ENCODE assay signal across 4 fruit fly cellular contexts in genomic region chr3L:6961992-6962570, dm6.
TF ChIP-seq lines count a peak whose summit lies in the region.

No protein-coding gene starts in this region.

- no peak for TF ChIP-seq CTCF in whole organism, embryonic (GFP tag; optimal IDR thresholded peaks at IDR 0.05; lab: Kevin White, UChicago)

TF ChIP-seq in whole organism, adult, 20 proteins besides CTCF, POLR2A, EP300 and RAD21:
- TF ChIP-seq kay (GFP tag; lab: Kevin White, UChicago; ENCODE audit: borderline replicate concordance) (peak; percentile 89), cic (GFP tag; optimal IDR thresholded peaks at IDR 0.05; lab: Kevin White, UChicago) (peak; percentile 31), ovo (GFP tag; optimal IDR thresholded peaks at IDR 0.05; lab: Kevin White, UChicago) (no peak)
TF ChIP-seq in whole organism, adult: peak in this region for 2.

TF ChIP-seq in whole organism, embryonic, 481 proteins besides CTCF, POLR2A, EP300 and RAD21:
- TF ChIP-seq CG34376 (GFP tag; optimal IDR thresholded peaks at IDR 0.05; lab: Kevin White, UChicago) (peak; percentile 53), dysf (GFP tag; IDR thresholded peaks at IDR 0.05; lab: Robert Waterston, UW) (no peak), CG15073 (GFP tag; optimal IDR thresholded peaks at IDR 0.05; lab: Kevin White, UChicago) (no peak), exex (tag; optimal IDR thresholded peaks at IDR 0.05; lab: Kevin White, UChicago) (peak; percentile 71), CG4360 (GFP tag; IDR thresholded peaks at IDR 0.05; lab: Robert Waterston, UW) (no peak), CG6654 (GFP tag; optimal IDR thresholded peaks at IDR 0.05; lab: Kevin White, UChicago) (no peak), dmrt11E (tag; optimal IDR thresholded peaks at IDR 0.05; lab: Kevin White, UChicago) (no peak), Ets65A (GFP tag; lab: Kevin White, UChicago) (peak; percentile 75), CG5180 (GFP tag; optimal IDR thresholded peaks at IDR 0.05; lab: Kevin White, UChicago) (no peak), corto (GFP tag; optimal IDR thresholded peaks at IDR 0.05; lab: Kevin White, UChicago) (peak; percentile 16), CG17612 (GFP tag; IDR thresholded peaks at IDR 0.05; lab: Robert Waterston, UW) (no peak), Pdp1 (GFP tag; optimal IDR thresholded peaks at IDR 0.05; lab: Kevin White, UChicago) (peak in 1 of 2 experiments; percentile 73), grn (GFP tag; optimal IDR thresholded peaks at IDR 0.05; lab: Kevin White, UChicago) (peak; percentile 50), CG9932 (GFP tag; IDR thresholded peaks at IDR 0.05; lab: Robert Waterston, UW) (no peak), br (optimal IDR thresholded peaks at IDR 0.05; lab: Kevin White, UChicago) (no peak), stwl (tag; optimal IDR thresholded peaks at IDR 0.05; lab: Kevin White, UChicago) (no peak), p53 (GFP tag; optimal IDR thresholded peaks at IDR 0.05; lab: Kevin White, UChicago) (no peak)

TF ChIP-seq in whole organism, prepupa, 60 proteins besides CTCF, POLR2A, EP300 and RAD21:
- peak; percentile 80 for TF ChIP-seq vri (GFP tag; optimal IDR thresholded peaks at IDR 0.05; lab: Kevin White, UChicago)
- no peak for TF ChIP-seq CG8119 (GFP tag; IDR thresholded peaks at IDR 0.05; lab: Robert Waterston, UW)
- TF ChIP-seq CG6163 (GFP tag; IDR thresholded peaks at IDR 0.05; lab: Robert Waterston, UW), result 0 out of 3 replicates have a peak, but pooled peaks have one; percentile 8

TF ChIP-seq in whole organism, pupa, 21 proteins besides CTCF, POLR2A, EP300 and RAD21:
- TF ChIP-seq EcR (GFP tag; optimal IDR thresholded peaks at IDR 0.05; lab: Kevin White, UChicago) (peak; percentile 12), CG14655 (GFP tag; optimal IDR thresholded peaks at IDR 0.05; lab: Kevin White, UChicago) (no peak)
